Fruit fly (Drosophila melanogaster): ENCODE data around the gene CkIIalpha.
A peak's percentile ranks its signal among the peaks of the same experiment; 100 is the strongest.

The CkIIalpha gene

dm6 chr3L:23099394-23099977, 2.6 kb downstream of the CkIIalpha start:
- TF ChIP-seq woc (GFP tag; optimal IDR thresholded peaks at IDR 0.05) (peak; percentile 62), Jra (GFP tag; optimal IDR thresholded peaks at IDR 0.05) (peak; percentile 1), CG9705 (GFP tag; optimal IDR thresholded peaks at IDR 0.05) (no peak), CG32264 (GFP tag; optimal IDR thresholded peaks at IDR 0.05) (no peak)

dm6 chr3L:23125736-23126135, 28.9 kb downstream of the CkIIalpha start, which contains the start of gene CG33217:
CG33217 (plus strand) TSS chr3L:23126025.
- TF ChIP-seq N (GFP tag; optimal IDR thresholded peaks at IDR 0.05), result peak; percentile 44
- TF ChIP-seq woc (GFP tag; optimal IDR thresholded peaks at IDR 0.05), result peak; percentile 63
- TF ChIP-seq GATAd (GFP tag; optimal IDR thresholded peaks at IDR 0.05), result no peak

- TF ChIP-seq woc (GFP tag; optimal IDR thresholded peaks at IDR 0.05), result peak; percentile 19
- TF ChIP-seq N (GFP tag; optimal IDR thresholded peaks at IDR 0.05), result peak; percentile 5
- TF ChIP-seq Myc (optimal IDR thresholded peaks at IDR 0.05), result peak; percentile 5
- no peak for TF ChIP-seq Sp1 (GFP tag; optimal IDR thresholded peaks at IDR 0.05)
- no peak for TF ChIP-seq lola (GFP tag; optimal IDR thresholded peaks at IDR 0.05)
- TF ChIP-seq jim (GFP tag; optimal IDR thresholded peaks at IDR 0.05), result no peak
Measured at dm6 chr3L:23150297-23150919, 53.5 kb downstream of the CkIIalpha start, which contains the start of gene Vps11. Vps11 (minus strand) TSS chr3L:23150499.
